Fruit fly (Drosophila melanogaster): ENCODE data around the gene His4r.

Gene His4r

DNA sequence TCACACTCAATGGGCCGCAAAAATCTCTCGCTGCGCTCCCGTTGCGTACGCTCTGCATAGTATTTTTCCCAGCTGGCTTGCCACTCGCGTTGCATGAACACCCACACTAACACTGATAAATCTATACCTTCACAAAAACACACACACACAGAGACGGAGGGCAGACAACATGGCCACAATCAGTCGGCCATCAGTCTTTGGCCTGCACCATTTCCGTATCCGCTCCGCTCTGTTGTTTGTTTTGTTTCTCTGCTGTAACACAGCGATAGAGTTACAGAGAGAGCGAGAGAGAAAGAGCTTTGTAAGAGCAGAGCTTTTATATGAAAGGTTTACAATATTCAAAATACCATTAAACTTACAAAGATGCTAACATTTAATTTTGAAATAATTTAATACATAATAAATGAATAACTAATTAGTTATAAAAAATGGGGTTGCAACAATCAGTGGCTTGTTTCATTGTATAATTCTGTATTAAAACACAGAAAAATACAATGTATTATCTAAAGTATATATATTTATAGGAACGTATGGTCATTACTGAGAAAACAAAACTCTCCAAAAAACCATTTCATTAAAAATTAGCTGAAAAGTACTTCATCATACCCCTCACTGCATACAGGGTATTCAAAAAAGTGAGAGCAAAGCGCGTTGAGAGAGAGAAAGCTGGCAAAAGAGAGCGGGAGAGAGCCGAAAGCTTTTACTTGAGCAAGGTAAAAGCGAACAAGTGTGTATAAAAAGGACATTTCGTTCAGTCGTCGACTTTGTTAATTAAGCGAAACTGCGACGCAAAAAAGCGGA lies 16.5 kb upstream of the His4r start, which contains the start of gene CG14853 (continued):
- TF ChIP-seq lbe (GFP tag; optimal IDR thresholded peaks at IDR 0.05) (no peak), scrt (GFP tag; optimal IDR thresholded peaks at IDR 0.05) (peak; percentile 43), Nf-YC (tag; optimal IDR thresholded peaks at IDR 0.05) (peak; percentile 72), Ada2b (GFP tag; IDR thresholded peaks at IDR 0.05) (peak; percentile 53; the same call in 1 of the 2 replicates), fd64A (GFP tag; optimal IDR thresholded peaks at IDR 0.05) (peak; percentile 85), unc-4 (GFP tag; IDR thresholded peaks at IDR 0.05; ENCODE audit: partially characterized antibody) (no peak), CG14710 (tag; optimal IDR thresholded peaks at IDR 0.05) (peak; percentile 45), CG12236 (GFP tag; optimal IDR thresholded peaks at IDR 0.05) (no peak), CG9797 (GFP tag; optimal IDR thresholded peaks at IDR 0.05) (peak; percentile 21), dati (GFP tag; IDR thresholded peaks at IDR 0.05) (peak; percentile 43), CG42726 (GFP tag; IDR thresholded peaks at IDR 0.05; ENCODE audit: partially characterized antibody) (no peak), Adf1 (GFP tag; IDR thresholded peaks at IDR 0.05) (peak; percentile 42; the same call in 1 of the 2 replicates), ac (GFP tag; optimal IDR thresholded peaks at IDR 0.05) (no peak), CG30431 (GFP tag; optimal IDR thresholded peaks at IDR 0.05) (peak; percentile 56), fd3F (GFP tag; optimal IDR thresholded peaks at IDR 0.05) (peak; percentile 81), Mad (GFP tag; optimal IDR thresholded peaks at IDR 0.05) (no peak), Hmr (GFP tag; optimal IDR thresholded peaks at IDR 0.05) (peak; percentile 68), sim (GFP tag; IDR thresholded peaks at IDR 0.05) (peak; percentile 4; the same call in 1 of the 2 replicates), gem (tag; optimal IDR thresholded peaks at IDR 0.05) (peak; percentile 89), YL-1 (GFP tag; optimal IDR thresholded peaks at IDR 0.05) (peak; percentile 9), dm (GFP tag; optimal IDR thresholded peaks at IDR 0.05) (no peak), CG31441 (GFP tag; IDR thresholded peaks at IDR 0.05) (peak; percentile 89), CG4730 (GFP tag; IDR thresholded peaks at IDR 0.05) (peak; percentile 53), Usf (GFP tag; optimal IDR thresholded peaks at IDR 0.05) (peak; percentile 13), CG4328 (GFP tag; optimal IDR thresholded peaks at IDR 0.05) (peak; percentile 62), CG13424 (tag; optimal IDR thresholded peaks at IDR 0.05) (peak; percentile 92), CG15601 (tag; optimal IDR thresholded peaks at IDR 0.05) (peak; percentile 83), fd96Cb (tag; optimal IDR thresholded peaks at IDR 0.05) (peak; percentile 64), Dad (GFP tag; optimal IDR thresholded peaks at IDR 0.05) (no peak), CG13624 (GFP tag; optimal IDR thresholded peaks at IDR 0.05) (no peak), crp (GFP tag; optimal IDR thresholded peaks at IDR 0.05) (peak in 1 of 2 experiments; percentile 22), lov (optimal IDR thresholded peaks at IDR 0.05) (no peak), lov (GFP tag; IDR thresholded peaks at IDR 0.05) (peak; percentile 77; the same call in 1 of the 3 replicates), kay (GFP tag; optimal IDR thresholded peaks at IDR 0.05) (peak; percentile 59), CG1792 (GFP tag; optimal IDR thresholded peaks at IDR 0.05) (no peak), abd-A (tag; optimal IDR thresholded peaks at IDR 0.05) (peak; percentile 79), slou (GFP tag; optimal IDR thresholded peaks at IDR 0.05) (peak; percentile 68), Atf-2 (GFP tag; optimal IDR thresholded peaks at IDR 0.05) (no peak), gsb (GFP tag; IDR thresholded peaks at IDR 0.05) (peak; percentile 51), Rfx (GFP tag; IDR thresholded peaks at IDR 0.05) (peak; percentile 4; the same call in 1 of the 2 replicates), CG15269 (tag; optimal IDR thresholded peaks at IDR 0.05) (peak; percentile 91), sima (GFP tag; optimal IDR thresholded peaks at IDR 0.05) (no peak), rib (GFP tag; IDR thresholded peaks at IDR 0.05) (peak; percentile 17), al (GFP tag; IDR thresholded peaks at IDR 0.05) (peak; percentile 42), wdn (GFP tag; IDR thresholded peaks at IDR 0.05) (0 out of 2 replicates have a peak, but pooled peaks have one; percentile 5), Ets97D (GFP tag; optimal IDR thresholded peaks at IDR 0.05) (peak; percentile 97), CG34224 (GFP tag; IDR thresholded peaks at IDR 0.05; ENCODE audit: partially characterized antibody) (no peak), CG6254 (GFP tag; optimal IDR thresholded peaks at IDR 0.05) (peak; percentile 63), tup (GFP tag; optimal IDR thresholded peaks at IDR 0.05) (no peak)
